Fruit fly (Drosophila melanogaster) whole organism, prepupa: Measurements from ENCODE around the gene CG17344.

Source experiments
- Blimp-1 ChIP-seq: fragments of 200-800 bp; sonication (Bioruptor generic); optimal IDR thresholded peaks from 3 replicates; lab custom pipeline; 2017; ENCODE audit warnings: missing biosample characterization, missing genetic modification characterization, mild to moderate bottlenecking, moderate library complexity, missing genetic modification reagents
- CG10631 ChIP-seq: fragments of 200-800 bp; sonication (Bioruptor generic); optimal IDR thresholded peaks from 2 replicates; lab custom pipeline; 2016; ENCODE audit warnings: missing biosample characterization, missing genetic modification characterization
- CG10669 ChIP-seq: fragments of 200-800 bp; sonication (Bioruptor generic); optimal IDR thresholded peaks from 3 replicates; lab custom pipeline; 2018; ENCODE audit warnings: missing biosample characterization, mild to moderate bottlenecking, missing genetic modification characterization, moderate library complexity
- CG11294 ChIP-seq: fragments of 200-800 bp; sonication (Bioruptor generic); IDR thresholded peaks from 2 replicates; pipeline ENCODE4 v1.3.6; 2022; ENCODE audit warnings: missing biosample characterization, missing genetic modification characterization
- CG11762 ChIP-seq: fragments of 200-800 bp; sonication (Bioruptor generic); optimal IDR thresholded peaks from 3 replicates; lab custom pipeline; 2016; ENCODE audit warnings: missing biosample characterization, missing genetic modification characterization; ENCODE audit not compliant: insufficient read depth
- CG11902 ChIP-seq: fragments of 200-800 bp; sonication (Bioruptor generic); optimal IDR thresholded peaks from 3 replicates; lab custom pipeline; 2016; ENCODE audit warnings: missing biosample characterization, missing genetic modification characterization
- CG15336 ChIP-seq: fragments of 200-800 bp; sonication (Bioruptor generic); IDR thresholded peaks from 2 replicates; pipeline ENCODE4 v1.3.6; 2022; ENCODE audit warnings: missing biosample characterization, missing genetic modification characterization
- CG1621 ChIP-seq: fragments of 200-800 bp; sonication (Bioruptor generic); optimal IDR thresholded peaks from 3 replicates; lab custom pipeline; 2018; ENCODE audit warnings: missing biosample characterization, mild to moderate bottlenecking, missing genetic modification characterization
- CG16779 ChIP-seq: fragments of 200-800 bp; sonication (Bioruptor generic); optimal IDR thresholded peaks from 3 replicates; lab custom pipeline; 2017; ENCODE audit warnings: missing biosample characterization, mild to moderate bottlenecking, missing genetic modification characterization
- CG31627 ChIP-seq: fragments of 200-800 bp; sonication (Bioruptor generic); optimal IDR thresholded peaks from 3 replicates; lab custom pipeline; 2016; ENCODE audit warnings: missing biosample characterization, missing genetic modification characterization
- CG32006 ChIP-seq: fragments of 200-800 bp; sonication (Bioruptor generic); optimal IDR thresholded peaks from 3 replicates; lab custom pipeline; 2017; ENCODE audit warnings: missing biosample characterization, mild to moderate bottlenecking, missing genetic modification characterization
- CG3919 ChIP-seq: fragments of 200-800 bp; sonication (Bioruptor generic); optimal IDR thresholded peaks from 3 replicates; lab custom pipeline; 2016; ENCODE audit warnings: missing biosample characterization, missing genetic modification characterization
- CG4318 ChIP-seq: fragments of 200-800 bp; sonication (Bioruptor generic); optimal IDR thresholded peaks from 3 replicates; lab custom pipeline; 2017; ENCODE audit warnings: missing biosample characterization, mild to moderate bottlenecking, missing genetic modification characterization
- CG6163 ChIP-seq: fragments of 200-800 bp; sonication (Bioruptor generic); IDR thresholded peaks from 3 replicates; pipeline ENCODE4 v1.3.6; 2022; ENCODE audit warnings: missing biosample characterization, missing genetic modification characterization
- CG6276 ChIP-seq: fragments of 200-800 bp; sonication (Bioruptor generic); optimal IDR thresholded peaks from 2 replicates; lab custom pipeline; 2017; ENCODE audit warnings: missing biosample characterization, mild to moderate bottlenecking, missing genetic modification characterization
- CG6792 ChIP-seq: fragments of 200-800 bp; sonication (Bioruptor generic); optimal IDR thresholded peaks from 3 replicates; lab custom pipeline; 2016; ENCODE audit warnings: missing biosample characterization, missing genetic modification characterization
- CG6808 ChIP-seq: fragments of 200-800 bp; sonication (Bioruptor generic); optimal IDR thresholded peaks from 3 replicates; lab custom pipeline; 2017; ENCODE audit warnings: missing biosample characterization, missing genetic modification characterization, mild to moderate bottlenecking, moderate library complexity, missing genetic modification reagents
- CG6854 ChIP-seq: fragments of 200-800 bp; sonication (Bioruptor generic); optimal IDR thresholded peaks from 2 replicates; lab custom pipeline; 2017; ENCODE audit warnings: missing biosample characterization, mild to moderate bottlenecking, missing genetic modification characterization
- CG7368 ChIP-seq: fragments of 200-800 bp; sonication (Bioruptor generic); optimal IDR thresholded peaks from 3 replicates; lab custom pipeline; 2016; ENCODE audit warnings: missing biosample characterization, missing genetic modification characterization
- CG8119 ChIP-seq: fragments of 200-800 bp; sonication (Bioruptor generic); IDR thresholded peaks from 3 replicates; pipeline ENCODE4 v1.3.6; 2022; ENCODE audit warnings: missing biosample characterization, missing genetic modification characterization
- CG8319 ChIP-seq: fragments of 200-800 bp; sonication (Bioruptor generic); optimal IDR thresholded peaks from 3 replicates; lab custom pipeline; 2016; ENCODE audit warnings: missing biosample characterization, missing genetic modification characterization
- CG8632 ChIP-seq: fragments of 200-800 bp; sonication (Bioruptor generic); optimal IDR thresholded peaks from 3 replicates; lab custom pipeline; 2016; ENCODE audit warnings: missing biosample characterization, missing genetic modification characterization
- CG9139 ChIP-seq: fragments of 200-800 bp; sonication (Bioruptor generic); optimal IDR thresholded peaks from 3 replicates; lab custom pipeline; 2017; ENCODE audit warnings: missing biosample characterization, mild to moderate bottlenecking, missing genetic modification characterization
- Eip78C ChIP-seq: fragments of 200-800 bp; sonication (Bioruptor generic); peaks from one replicate; lab custom pipeline; 2016; ENCODE audit warnings: missing biosample characterization, missing genetic modification characterization
- Ets21C ChIP-seq: fragments of 200-800 bp; sonication (Bioruptor generic); optimal IDR thresholded peaks from 3 replicates; lab custom pipeline; 2016; ENCODE audit warnings: missing biosample characterization, missing genetic modification characterization
- Ets96B ChIP-seq: fragments of 200-800 bp; optimal IDR thresholded peaks from 2 replicates; lab custom pipeline; 2019; ENCODE audit warnings: missing biosample characterization, mild to moderate bottlenecking, missing genetic modification characterization, moderate library complexity
- Gug ChIP-seq: fragments of 200-800 bp; sonication (Bioruptor generic); IDR thresholded peaks from 2 replicates; pipeline ENCODE4 v1.3.6; 2022; ENCODE audit warnings: missing biosample characterization, missing genetic modification characterization
- Hr39 ChIP-seq: fragments of 200-800 bp; sonication (Bioruptor generic); optimal IDR thresholded peaks from 2 replicates; lab custom pipeline; 2016; ENCODE audit warnings: missing biosample characterization, missing genetic modification characterization
- Hr4 ChIP-seq: fragments of 200-800 bp; sonication (Bioruptor generic); optimal IDR thresholded peaks from 3 replicates; lab custom pipeline; 2016; ENCODE audit warnings: missing biosample characterization, missing genetic modification characterization
- Met ChIP-seq: fragments of 200-800 bp; sonication (Bioruptor generic); optimal IDR thresholded peaks from 3 replicates; lab custom pipeline; 2016; ENCODE audit warnings: missing biosample characterization, missing genetic modification characterization
- OdsH ChIP-seq: fragments of 200-800 bp; sonication (Bioruptor generic); optimal IDR thresholded peaks from 3 replicates; lab custom pipeline; 2016; ENCODE audit warnings: missing biosample characterization, missing genetic modification characterization
- Smox ChIP-seq: fragments of 200-800 bp; sonication (Bioruptor generic); optimal IDR thresholded peaks from 3 replicates; lab custom pipeline; 2016; ENCODE audit warnings: missing biosample characterization, missing genetic modification characterization
- Sox102F ChIP-seq: fragments of 200-800 bp; sonication (Bioruptor generic); optimal IDR thresholded peaks from 2 replicates; lab custom pipeline; 2016; ENCODE audit warnings: missing biosample characterization, mild to moderate bottlenecking, missing genetic modification characterization
- Sox14 ChIP-seq: fragments of 200-800 bp; sonication (Bioruptor generic); optimal IDR thresholded peaks from 3 replicates; lab custom pipeline; 2016; ENCODE audit warnings: missing biosample characterization, missing genetic modification characterization
- Sox15 ChIP-seq: fragments of 200-800 bp; sonication (Bioruptor generic); optimal IDR thresholded peaks from 3 replicates; lab custom pipeline; 2016; ENCODE audit warnings: missing biosample characterization, missing genetic modification characterization
- cyc ChIP-seq: fragments of 200-800 bp; sonication (Bioruptor generic); optimal IDR thresholded peaks from 3 replicates; lab custom pipeline; 2016; ENCODE audit warnings: missing biosample characterization, missing genetic modification characterization
- dac ChIP-seq: fragments of 200-800 bp; sonication (Bioruptor generic); optimal IDR thresholded peaks from 2 replicates; lab custom pipeline; 2017; ENCODE audit warnings: missing biosample characterization, mild to moderate bottlenecking, missing genetic modification characterization
- eg ChIP-seq: fragments of 200-800 bp; sonication (Bioruptor generic); IDR thresholded peaks from 3 replicates; pipeline ENCODE4 v1.3.6; 2022; ENCODE audit warnings: missing biosample characterization, missing genetic modification characterization
- esn ChIP-seq: fragments of 200-800 bp; sonication (Bioruptor generic); optimal IDR thresholded peaks from 2 replicates; lab custom pipeline; 2016; ENCODE audit warnings: missing biosample characterization, mild to moderate bottlenecking, missing genetic modification characterization, moderate library complexity
- fd59A ChIP-seq: fragments of 200-800 bp; sonication (Bioruptor generic); optimal IDR thresholded peaks from 2 replicates; lab custom pipeline; 2017; ENCODE audit warnings: missing biosample characterization, mild to moderate bottlenecking, missing genetic modification characterization, missing genetic modification reagents
- fkh ChIP-seq: fragments of 200-800 bp; sonication (Bioruptor generic); optimal IDR thresholded peaks from 3 replicates; lab custom pipeline; 2017; ENCODE audit warnings: missing biosample characterization, mild to moderate bottlenecking, missing genetic modification characterization, moderate library complexity
- lz ChIP-seq: fragments of 200-800 bp; sonication (Bioruptor generic); optimal IDR thresholded peaks from 3 replicates; lab custom pipeline; 2016; ENCODE audit warnings: missing biosample characterization, missing genetic modification characterization
- net ChIP-seq: fragments of 200-800 bp; sonication (Bioruptor generic); optimal IDR thresholded peaks from 3 replicates; lab custom pipeline; 2016; ENCODE audit warnings: missing biosample characterization, missing genetic modification characterization
- salr ChIP-seq, 2 experiments: fragments of 200-800 bp; sonication (Bioruptor generic); optimal IDR thresholded peaks; 3 replicates each; lab custom pipeline; 2016 to 2018; ENCODE audit warnings: missing biosample characterization in 2 of 2, missing genetic modification characterization in 2 of 2, mild to moderate bottlenecking in 1 of 2
- spab ChIP-seq: fragments of 200-800 bp; sonication (Bioruptor generic); optimal IDR thresholded peaks from 2 replicates; lab custom pipeline; 2017; ENCODE audit warnings: missing biosample characterization, mild to moderate bottlenecking, missing genetic modification characterization, missing genetic modification reagents
- ss ChIP-seq, 2 experiments: fragments of 200-800 bp; sonication (Bioruptor generic); optimal IDR thresholded peaks; 2 replicates in 1 of 2; 3 replicates in 1 of 2; lab custom pipeline; 2017 to 2018; ENCODE audit warnings: mild to moderate bottlenecking in 2 of 2, missing biosample characterization in 2 of 2, missing genetic modification characterization in 2 of 2, moderate library complexity in 1 of 2
- svp ChIP-seq: fragments of 200-800 bp; sonication (Bioruptor generic); peaks from one replicate; lab custom pipeline; 2016; ENCODE audit warnings: missing biosample characterization, missing genetic modification characterization

The CG17344 gene

DNA sequence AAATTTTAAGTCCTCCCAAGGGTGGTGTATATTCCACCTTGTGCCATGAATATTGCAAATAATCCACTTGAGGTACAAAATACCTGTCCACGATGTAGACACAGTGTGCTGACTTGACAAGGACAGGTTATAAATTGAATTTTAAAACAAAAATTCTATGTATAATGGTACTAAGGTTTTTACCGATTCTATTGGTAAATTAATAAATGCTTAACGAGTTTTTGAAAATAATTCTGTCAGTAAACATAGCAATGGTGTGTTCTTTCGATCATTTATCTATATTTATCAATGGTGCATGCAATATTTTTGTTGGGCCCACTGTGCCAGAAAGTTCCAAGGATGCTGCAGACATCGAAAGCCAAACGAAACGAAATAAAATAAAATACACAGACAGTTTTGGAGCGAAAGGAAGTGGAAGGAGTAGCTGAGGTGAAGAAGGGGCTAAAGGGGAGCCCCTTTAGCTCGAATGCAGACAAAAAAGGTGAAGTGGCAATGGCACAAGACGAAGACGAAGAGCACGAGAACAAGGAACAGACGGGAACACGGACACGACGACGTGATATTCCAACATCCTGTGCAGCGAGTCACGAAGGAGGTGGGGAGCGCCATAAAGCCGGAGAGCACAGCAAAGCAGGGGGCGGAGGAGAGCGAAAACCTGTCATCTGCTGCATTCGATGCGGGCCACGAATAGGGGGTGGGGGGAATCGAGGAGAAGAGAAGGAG is 34.3 kb downstream of the CG17344 start (continued):
- peak; percentile 90 for TF ChIP-seq Sox102F (GFP tag; lab: Kevin White, UChicago)
- TF ChIP-seq CG6808, result peak; percentile 81
- TF ChIP-seq fkh (GFP tag; lab: Kevin White, UChicago), result no peak
- peak; percentile 96 for TF ChIP-seq Eip78C (GFP tag; lab: Kevin White, UChicago)
- peak; percentile 61 for TF ChIP-seq CG7368 (GFP tag; lab: Kevin White, UChicago)
- TF ChIP-seq CG6163 (GFP tag; lab: Robert Waterston, UW), result peak; percentile 72
- TF ChIP-seq lz (GFP tag; lab: Kevin White, UChicago), result peak; percentile 87
- TF ChIP-seq esn (GFP tag; lab: Kevin White, UChicago), result peak; percentile 91
- peak; percentile 88 for TF ChIP-seq Smox
- peak; percentile 57 for TF ChIP-seq Hr4
- peak; percentile 32 to 57 for TF ChIP-seq ss (GFP tag; optimal IDR thresholded peaks at IDR 0.05; lab: Kevin White, UChicago)
- no peak for TF ChIP-seq Blimp-1 (GFP tag; lab: Kevin White, UChicago)
- TF ChIP-seq CG6792, result peak; percentile 75
- TF ChIP-seq CG16779 (tag; lab: Kevin White, UChicago), result peak; percentile 71
- peak; percentile 46 for TF ChIP-seq CG4318 (GFP tag; lab: Kevin White, UChicago)
- TF ChIP-seq CG11902 (GFP tag; lab: Kevin White, UChicago), result peak; percentile 69
- no peak for TF ChIP-seq CG6276 (GFP tag; lab: Kevin White, UChicago)

DNA sequence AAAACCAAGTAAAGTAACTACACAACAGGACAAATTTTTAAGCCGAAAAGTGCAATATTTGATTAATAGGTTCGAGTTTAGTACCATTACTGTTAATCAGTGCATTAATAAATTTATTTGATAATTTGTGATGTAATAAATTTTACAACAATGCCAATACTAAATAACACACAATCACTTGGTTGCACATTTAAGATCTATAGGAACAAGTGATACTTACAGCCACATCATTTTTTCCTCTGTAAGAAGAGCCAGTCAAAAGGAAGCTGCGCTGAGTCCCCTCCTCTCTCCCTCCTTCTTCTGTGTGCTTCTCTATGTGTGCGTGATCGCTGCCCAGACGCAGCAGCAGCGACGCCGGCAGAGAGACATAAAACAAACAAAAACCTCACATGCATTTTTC is 34.9 kb downstream of the CG17344 start:
- TF ChIP-seq cyc (GFP tag; lab: Kevin White, UChicago) (peak; percentile 93), CG11294 (GFP tag; lab: Robert Waterston, UW) (no peak), ss (GFP tag; optimal IDR thresholded peaks at IDR 0.05; lab: Kevin White, UChicago) (peak; percentile 93 to 95), CG11762 (peak; percentile 90), CG8119 (GFP tag; lab: Robert Waterston, UW) (peak; percentile 84), CG31627 (peak; percentile 93), Sox15 (GFP tag; lab: Kevin White, UChicago) (peak; percentile 85), Sox14 (GFP tag; lab: Kevin White, UChicago) (peak; percentile 95), CG1621 (tag; lab: Kevin White, UChicago) (peak; percentile 91), Ets96B (tag; lab: Kevin White, UChicago) (peak; percentile 97), svp (GFP tag; lab: Kevin White, UChicago) (peak; percentile 97), CG10631 (GFP tag; lab: Kevin White, UChicago) (peak; percentile 95), Hr39 (GFP tag; lab: Kevin White, UChicago) (peak; percentile 93), CG8319 (GFP tag; lab: Kevin White, UChicago) (peak; percentile 91), fkh (GFP tag; lab: Kevin White, UChicago) (no peak), esn (GFP tag; lab: Kevin White, UChicago) (peak; percentile 95), Hr4 (peak; percentile 68), Gug (peak; percentile 65), net (GFP tag; lab: Kevin White, UChicago) (peak; percentile 87), CG11902 (GFP tag; lab: Kevin White, UChicago) (peak; percentile 88), CG8632 (peak; percentile 90), CG9139 (peak; percentile 89), lz (GFP tag; lab: Kevin White, UChicago) (peak; percentile 94), eg (peak; percentile 49; the same call in 2 of the 3 replicates), spab (GFP tag; lab: Kevin White, UChicago) (peak; percentile 96), salr (GFP tag; optimal IDR thresholded peaks at IDR 0.05; lab: Kevin White, UChicago) (peak; percentile 88 to 90), fd59A (peak; percentile 96), CG3919 (GFP tag; lab: Kevin White, UChicago) (peak; percentile 96), Ets21C (peak; percentile 89), OdsH (GFP tag; lab: Kevin White, UChicago) (peak; percentile 95), CG32006 (GFP tag; lab: Kevin White, UChicago) (peak; percentile 80), CG15336 (GFP tag; lab: Robert Waterston, UW) (peak; percentile 77), Sox102F (GFP tag; lab: Kevin White, UChicago) (peak; percentile 91), CG16779 (tag; lab: Kevin White, UChicago) (peak; percentile 78), CG6792 (peak; percentile 93), CG10669 (GFP tag; lab: Kevin White, UChicago) (peak; percentile 95), Blimp-1 (GFP tag; lab: Kevin White, UChicago) (peak; percentile 67), CG6854 (GFP tag; lab: Kevin White, UChicago) (peak; percentile 84), Met (GFP tag; lab: Kevin White, UChicago) (peak; percentile 94), dac (GFP tag; lab: Kevin White, UChicago) (peak; percentile 51)
